Fruit fly (Drosophila melanogaster) whole organism, embryonic: Measurements from ENCODE around the gene Ugt303B1.

Experiments used
- CG10147 ChIP-seq: fragments of 200-800 bp; sonication (Bioruptor generic); optimal IDR thresholded peaks from 2 replicates; lab custom pipeline; 2019; ENCODE audit warnings: missing biosample characterization, mild to moderate bottlenecking, missing genetic modification characterization, moderate library complexity
- CG16815 ChIP-seq: fragments of 200-800 bp; sonication (Bioruptor generic); optimal IDR thresholded peaks from 3 replicates; lab custom pipeline; 2017; ENCODE audit warnings: missing biosample characterization, mild to moderate bottlenecking, missing genetic modification characterization
- CG4360 ChIP-seq: fragments of 200-800 bp; sonication (Bioruptor generic); IDR thresholded peaks from 2 replicates; pipeline ENCODE4 v1.3.6; 2022; ENCODE audit warnings: missing biosample characterization, missing genetic modification characterization
- CG7271 ChIP-seq: fragments of 200-800 bp; sonication (Bioruptor generic); optimal IDR thresholded peaks from 2 replicates; lab custom pipeline; 2018; ENCODE audit warnings: missing biosample characterization, mild to moderate bottlenecking, missing genetic modification characterization, moderate library complexity
- CG7372 ChIP-seq: fragments of 200-800 bp; sonication (Bioruptor generic); IDR thresholded peaks from 2 replicates; pipeline ENCODE4 v1.3.6; 2022; ENCODE audit warnings: missing biosample characterization, missing genetic modification characterization
- Hr78 ChIP-seq, 2 experiments: fragments of 200-800 bp in 1 of 2; fragments of >200 bp in 1 of 2; sonication (Bioruptor generic) in 1 of 2; optimal IDR thresholded peaks; 2 replicates each; lab custom pipeline; 2017 to 2019; ENCODE audit warnings: missing biosample characterization in 2 of 2, missing genetic modification characterization in 2 of 2, mild to moderate bottlenecking in 1 of 2, moderate library complexity in 1 of 2
- Myb ChIP-seq: fragments of 200-800 bp; sonication (Bioruptor generic); optimal IDR thresholded peaks from 2 replicates; lab custom pipeline; 2016; ENCODE audit warnings: missing biosample characterization, missing genetic modification characterization
- ara ChIP-seq: fragments of 200-800 bp; sonication (Bioruptor generic); IDR thresholded peaks from 2 replicates; pipeline ENCODE4 v1.3.6; 2022; ENCODE audit warnings: missing biosample characterization, missing genetic modification characterization
- cg ChIP-seq: fragments of 200-800 bp; sonication (Bioruptor generic); optimal IDR thresholded peaks from 3 replicates; lab custom pipeline; 2019; ENCODE audit warnings: missing biosample characterization, mild to moderate bottlenecking, missing genetic modification characterization, moderate library complexity
- odd ChIP-seq: fragments of 200-800 bp; sonication (Bioruptor generic); optimal IDR thresholded peaks from 2 replicates; lab custom pipeline; 2017; ENCODE audit warnings: missing biosample characterization, mild to moderate bottlenecking, missing genetic modification characterization

dm6 chr3R:23497241-23497640, 39.3 kb downstream of the Ugt303B1 start:
- TF ChIP-seq odd (GFP tag; lab: Kevin White, UChicago) (no peak), Hr78 (GFP tag; optimal IDR thresholded peaks at IDR 0.05; lab: Kevin White, UChicago) (no peak), Myb (no peak), cg (GFP tag; lab: Kevin White, UChicago) (no peak), CG7372 (GFP tag; lab: Robert Waterston, UW) (no peak), CG7271 (tag; lab: Kevin White, UChicago) (no peak), CG10147 (GFP tag; lab: Kevin White, UChicago) (no peak), CG4360 (no peak), ara (no peak), CG16815 (GFP tag; lab: Kevin White, UChicago) (no peak)
